Fruit fly (Drosophila melanogaster) whole organism, pupa: ENCODE results near the gene CG8563.

Source experiments
- CG10348 ChIP-seq: fragments of 200-800 bp; sonication (Bioruptor generic); IDR thresholded peaks from 2 replicates; pipeline ENCODE4 v1.3.6; 2022; ENCODE audit warnings: missing biosample characterization, missing genetic modification characterization
- CG12605 ChIP-seq: fragments of 200-800 bp; sonication (Bioruptor generic); IDR thresholded peaks from 2 replicates; pipeline ENCODE4 v1.3.6; 2022; ENCODE audit warnings: missing biosample characterization, missing genetic modification characterization
- CG13204 ChIP-seq: fragments of 200-800 bp; sonication (Bioruptor generic); optimal IDR thresholded peaks from 2 replicates; lab custom pipeline; 2018; ENCODE audit warnings: missing biosample characterization, mild to moderate bottlenecking, missing genetic modification characterization, moderate library complexity
- CG14655 ChIP-seq: fragments of 200-800 bp; sonication (Bioruptor generic); optimal IDR thresholded peaks from 3 replicates; lab custom pipeline; 2017; ENCODE audit warnings: mild to moderate bottlenecking, missing biosample characterization, missing genetic modification reagents, missing genetic modification characterization
- CG15710 ChIP-seq: fragments of 200-800 bp; sonication (Bioruptor generic); optimal IDR thresholded peaks from 2 replicates; lab custom pipeline; 2018; ENCODE audit warnings: missing biosample characterization, mild to moderate bottlenecking, missing genetic modification characterization, moderate library complexity
- CG17806 ChIP-seq: fragments of 200-800 bp; sonication (Bioruptor generic); optimal IDR thresholded peaks from 2 replicates; lab custom pipeline; 2018; ENCODE audit warnings: missing biosample characterization, mild to moderate bottlenecking, missing genetic modification characterization, moderate library complexity
- CG32121 ChIP-seq: fragments of 200-800 bp; sonication (Bioruptor generic); IDR thresholded peaks from 2 replicates; pipeline ENCODE4 v1.3.6; 2022; ENCODE audit warnings: missing biosample characterization, missing genetic modification characterization
- CG34367 ChIP-seq: fragments of 200-800 bp; sonication (Bioruptor generic); optimal IDR thresholded peaks from 2 replicates; lab custom pipeline; 2018; ENCODE audit warnings: missing biosample characterization, mild to moderate bottlenecking, missing genetic modification characterization
- CG4496 ChIP-seq: fragments of 200-800 bp; sonication (Bioruptor generic); IDR thresholded peaks from 3 replicates; pipeline ENCODE4 v1.3.6; 2022; ENCODE audit warnings: missing biosample characterization, missing genetic modification characterization
- CG8159 ChIP-seq: fragments of 200-800 bp; sonication (Bioruptor generic); optimal IDR thresholded peaks from 3 replicates; lab custom pipeline; 2018; ENCODE audit warnings: missing biosample characterization, mild to moderate bottlenecking, missing genetic modification characterization, moderate library complexity
- CG8301 ChIP-seq: fragments of 200-800 bp; sonication (Bioruptor generic); optimal IDR thresholded peaks from 2 replicates; lab custom pipeline; 2018; ENCODE audit warnings: missing biosample characterization, mild to moderate bottlenecking, missing genetic modification characterization
- CG9948 ChIP-seq: fragments of 200-800 bp; sonication (Bioruptor generic); optimal IDR thresholded peaks from 2 replicates; lab custom pipeline; 2018; ENCODE audit warnings: missing biosample characterization, mild to moderate bottlenecking, missing genetic modification characterization, moderate library complexity
- D1 ChIP-seq: fragments of 200-800 bp; sonication (Bioruptor generic); optimal IDR thresholded peaks from 2 replicates; lab custom pipeline; 2018; ENCODE audit warnings: missing biosample characterization, mild to moderate bottlenecking, missing genetic modification characterization, moderate library complexity
- EcR ChIP-seq: fragments of 200-800 bp; sonication (Bioruptor generic); optimal IDR thresholded peaks from 3 replicates; lab custom pipeline; 2019; ENCODE audit warnings: missing biosample characterization, missing genetic modification characterization, mild to moderate bottlenecking, moderate library complexity, missing genetic modification reagents
- Ets98B ChIP-seq: fragments of 200-800 bp; sonication (Bioruptor generic); IDR thresholded peaks from 2 replicates; pipeline ENCODE4 v1.3.6; 2022; ENCODE audit warnings: missing biosample characterization, missing genetic modification characterization
- Pif1A ChIP-seq: fragments of 200-800 bp; sonication (Bioruptor generic); optimal IDR thresholded peaks from 3 replicates; lab custom pipeline; 2016; ENCODE audit warnings: missing biosample characterization, missing genetic modification characterization
- Pif1B ChIP-seq: fragments of 200-800 bp; sonication (Bioruptor generic); optimal IDR thresholded peaks from 3 replicates; lab custom pipeline; 2016; ENCODE audit warnings: missing biosample characterization, missing genetic modification characterization
- Snoo ChIP-seq: fragments of 200-800 bp; sonication (Bioruptor generic); optimal IDR thresholded peaks from 3 replicates; lab custom pipeline; 2017; ENCODE audit warnings: missing biosample characterization, mild to moderate bottlenecking, missing genetic modification characterization, inconsistent platforms
- fd96Ca ChIP-seq: fragments of 200-800 bp; sonication (Bioruptor generic); IDR thresholded peaks from 3 replicates; pipeline ENCODE4 v1.3.6; 2022; ENCODE audit warnings: missing biosample characterization, missing genetic modification characterization
- gl ChIP-seq: fragments of 200-800 bp; sonication (Bioruptor generic); optimal IDR thresholded peaks from 2 replicates; lab custom pipeline; 2018; ENCODE audit warnings: missing biosample characterization, mild to moderate bottlenecking, missing genetic modification characterization
- rn ChIP-seq: fragments of 200-800 bp; sonication (Bioruptor generic); IDR thresholded peaks from 2 replicates; pipeline ENCODE4 v1.3.6; 2022; ENCODE audit warnings: missing biosample characterization, missing genetic modification characterization

Gene CG8563

DNA sequence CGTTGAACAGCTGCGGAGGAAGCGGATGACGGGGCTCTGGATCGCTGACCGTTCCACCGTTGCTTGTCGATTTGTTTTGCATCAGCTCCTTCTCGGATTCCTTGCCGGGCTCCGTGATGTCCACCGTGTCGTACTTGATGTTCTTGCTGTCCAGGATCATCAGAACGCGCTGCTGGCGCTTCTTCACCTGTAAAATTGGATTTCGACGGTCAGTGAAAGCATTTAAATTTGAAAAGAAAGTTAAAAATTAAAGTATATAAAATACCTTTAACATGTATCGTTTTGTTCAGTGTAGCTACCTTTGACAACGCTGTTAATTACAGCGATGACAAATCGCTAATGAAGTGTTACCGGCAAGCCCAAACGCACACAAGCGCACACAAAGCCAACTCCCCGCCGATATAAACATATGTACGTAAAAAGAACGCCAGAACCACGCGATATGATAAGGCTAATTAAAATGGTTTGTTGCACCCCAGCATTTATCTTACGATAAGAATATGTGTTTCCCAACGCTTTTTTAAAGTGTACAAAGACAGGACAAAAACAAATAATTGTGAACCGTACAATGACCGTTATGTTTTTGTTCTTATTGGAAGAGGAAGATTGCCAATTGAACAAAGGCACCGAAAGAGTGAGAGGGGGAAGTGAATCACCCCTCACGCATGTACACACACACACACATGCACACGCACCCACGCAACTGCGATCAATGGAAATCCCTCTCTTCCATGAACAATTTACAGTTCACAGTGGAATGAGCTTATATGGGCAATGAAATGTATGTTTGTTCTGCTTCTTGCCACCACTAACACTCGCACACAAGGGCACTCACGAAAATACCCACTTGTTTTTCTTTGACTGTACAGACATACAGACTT lies 22.5 kb upstream of the CG8563 start:
- TF ChIP-seq Pif1B (peak; percentile 18), CG14655 (GFP tag; lab: Kevin White, UChicago) (no peak), Pif1A (GFP tag; lab: Kevin White, UChicago) (peak; percentile 18), EcR (GFP tag; lab: Kevin White, UChicago) (peak; percentile 93), Ets98B (no peak), CG8159 (tag; lab: Kevin White, UChicago) (peak; percentile 41), Snoo (peak; percentile 16), CG4496 (GFP tag; lab: Robert Waterston, UW) (peak; percentile 60; the same call in 2 of the 3 replicates), CG8301 (tag; lab: Kevin White, UChicago) (peak; percentile 33), CG32121 (GFP tag; lab: Robert Waterston, UW) (peak; percentile 43; the same call in 1 of the 2 replicates)

DNA sequence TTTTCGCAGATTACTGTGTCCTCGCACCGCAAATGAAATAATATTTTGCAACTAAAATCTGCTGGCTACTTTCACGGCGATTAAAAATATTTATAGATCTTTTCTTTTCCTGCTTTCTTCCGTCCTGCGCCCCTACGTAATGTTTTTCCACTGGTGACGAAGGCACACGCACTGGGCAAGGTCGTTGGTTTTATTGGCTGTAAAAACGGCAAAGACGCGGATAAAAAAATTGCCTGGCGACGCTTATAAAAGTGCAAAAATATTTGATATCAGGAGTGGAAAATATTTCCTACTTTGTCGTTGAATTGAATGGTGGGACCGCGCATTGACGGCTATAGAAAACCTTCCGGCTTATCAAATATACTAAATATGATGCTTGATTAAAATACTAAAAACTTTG lies 21.6 kb upstream of the CG8563 start, which contains the start of gene Sh3beta:
Gene Sh3beta, minus strand, starts transcription at position 327 of the 400 bp plus-strand sequence.
- TF ChIP-seq fd96Ca (GFP tag; lab: Robert Waterston, UW) (no peak), CG8159 (tag; lab: Kevin White, UChicago) (no peak), CG34367 (tag; lab: Kevin White, UChicago) (no peak), CG4496 (GFP tag; lab: Robert Waterston, UW) (no peak), D1 (tag; lab: Kevin White, UChicago) (no peak), CG12605 (GFP tag; lab: Robert Waterston, UW) (no peak), CG17806 (tag; lab: Kevin White, UChicago) (no peak), CG13204 (GFP tag; lab: Kevin White, UChicago) (no peak), CG8301 (tag; lab: Kevin White, UChicago) (no peak), CG14655 (GFP tag; lab: Kevin White, UChicago) (no peak), rn (GFP tag; lab: Robert Waterston, UW) (no peak)

DNA sequence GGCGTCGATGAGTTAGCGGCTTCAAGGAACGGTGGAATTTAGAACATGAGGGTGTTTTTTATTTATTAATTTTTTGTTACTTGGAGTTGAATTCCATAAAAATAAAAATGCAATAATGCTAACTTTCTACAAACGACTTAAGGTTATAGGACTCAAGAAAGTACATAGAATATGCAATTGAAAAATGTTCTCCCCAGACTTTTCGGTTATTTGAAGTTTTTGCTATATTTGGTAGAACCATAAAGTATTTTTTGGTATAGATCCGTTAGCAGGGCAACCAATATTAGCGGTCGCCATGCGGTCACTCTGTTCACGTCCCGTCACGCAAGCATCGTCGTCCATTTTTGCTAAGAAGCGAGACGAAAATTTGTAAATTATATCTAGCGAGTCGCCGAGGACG lies 21.0 kb upstream of the CG8563 start, which contains the start of gene akirin:
Gene akirin, plus strand, starts transcription at position 301 of the 400 bp plus-strand sequence.
- no peak for TF ChIP-seq rn (GFP tag; lab: Robert Waterston, UW)
- no peak for TF ChIP-seq Ets98B
- no peak for TF ChIP-seq CG4496 (GFP tag; lab: Robert Waterston, UW)
- no peak for TF ChIP-seq CG13204 (GFP tag; lab: Kevin White, UChicago)
- TF ChIP-seq CG8159 (tag; lab: Kevin White, UChicago) = no peak
- no peak for TF ChIP-seq EcR (GFP tag; lab: Kevin White, UChicago)
- no peak for TF ChIP-seq Pif1B
- no peak for TF ChIP-seq fd96Ca (GFP tag; lab: Robert Waterston, UW)
- no peak for TF ChIP-seq CG9948 (tag; lab: Kevin White, UChicago)
- no peak for TF ChIP-seq CG14655 (GFP tag; lab: Kevin White, UChicago)
- no peak for TF ChIP-seq CG17806 (tag; lab: Kevin White, UChicago)
- TF ChIP-seq CG10348 (GFP tag; lab: Robert Waterston, UW) = no peak
- no peak for TF ChIP-seq gl (tag; lab: Kevin White, UChicago)
- no peak for TF ChIP-seq CG32121 (GFP tag; lab: Robert Waterston, UW)
- no peak for TF ChIP-seq CG8301 (tag; lab: Kevin White, UChicago)
- TF ChIP-seq D1 (tag; lab: Kevin White, UChicago) = no peak
- no peak for TF ChIP-seq CG34367 (tag; lab: Kevin White, UChicago)
- no peak for TF ChIP-seq CG12605 (GFP tag; lab: Robert Waterston, UW)
- TF ChIP-seq Snoo = no peak
- no peak for TF ChIP-seq CG15710

DNA sequence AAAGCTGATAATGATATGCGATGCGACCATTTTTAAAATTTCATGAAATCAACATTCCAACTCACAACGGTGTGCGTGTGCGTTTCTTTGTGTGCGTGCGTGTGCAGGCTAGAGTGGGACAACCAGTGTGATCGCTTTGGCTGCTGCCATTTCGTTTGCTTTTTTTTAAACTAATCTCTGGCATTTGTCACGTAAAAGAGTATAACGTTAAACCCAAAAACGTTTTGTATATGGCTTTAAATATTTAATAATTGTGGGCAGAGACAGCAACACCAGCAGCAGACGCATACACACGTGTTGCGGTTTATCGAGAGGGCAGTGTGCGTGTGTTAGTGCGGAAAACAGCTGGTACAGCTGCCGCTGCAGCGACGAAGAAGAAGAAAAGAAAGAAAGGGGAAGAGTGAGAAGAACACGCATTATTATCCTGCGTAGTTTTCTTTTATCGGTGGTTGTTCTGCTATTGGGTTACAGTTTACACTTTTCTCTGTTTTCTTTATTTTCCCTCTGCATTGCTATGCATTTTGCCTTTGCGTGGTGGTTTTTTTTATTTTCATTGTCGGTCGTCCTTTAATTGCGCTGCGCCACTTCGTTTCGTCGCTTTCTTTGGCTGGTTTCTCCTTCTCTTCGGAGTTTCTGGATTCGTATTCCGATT lies 20.2 kb upstream of the CG8563 start:
- TF ChIP-seq EcR (GFP tag; lab: Kevin White, UChicago) (peak; percentile 33), CG4496 (GFP tag; lab: Robert Waterston, UW) (no peak), Snoo (no peak), CG8159 (tag; lab: Kevin White, UChicago) (no peak), Pif1B (peak; percentile 21), Pif1A (GFP tag; lab: Kevin White, UChicago) (peak; percentile 1), gl (tag; lab: Kevin White, UChicago) (no peak)

DNA sequence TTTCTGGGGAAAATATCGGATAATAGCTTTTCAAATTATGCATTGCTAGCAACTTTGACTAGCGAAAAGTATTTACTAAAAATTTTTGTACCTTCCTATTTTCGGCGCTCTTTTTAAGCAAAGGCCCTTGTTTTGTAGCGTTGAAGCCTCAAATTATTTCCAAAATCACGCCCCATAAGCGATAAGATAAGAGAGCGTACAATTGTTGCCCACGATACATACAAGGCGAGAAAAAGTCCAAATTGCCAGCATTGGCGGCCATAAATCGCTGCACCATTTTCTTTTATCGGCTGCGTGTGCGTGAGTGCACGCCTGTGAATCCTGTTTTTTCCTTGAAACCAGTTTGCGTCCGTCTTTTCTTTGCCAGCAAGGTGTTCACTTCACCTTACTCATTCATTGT lies 19.3 kb upstream of the CG8563 start:
- TF ChIP-seq CG4496 (GFP tag; lab: Robert Waterston, UW) = 0 out of 3 replicates have a peak, but pooled peaks have one; percentile 25
- no peak for TF ChIP-seq CG8301 (tag; lab: Kevin White, UChicago)

DNA sequence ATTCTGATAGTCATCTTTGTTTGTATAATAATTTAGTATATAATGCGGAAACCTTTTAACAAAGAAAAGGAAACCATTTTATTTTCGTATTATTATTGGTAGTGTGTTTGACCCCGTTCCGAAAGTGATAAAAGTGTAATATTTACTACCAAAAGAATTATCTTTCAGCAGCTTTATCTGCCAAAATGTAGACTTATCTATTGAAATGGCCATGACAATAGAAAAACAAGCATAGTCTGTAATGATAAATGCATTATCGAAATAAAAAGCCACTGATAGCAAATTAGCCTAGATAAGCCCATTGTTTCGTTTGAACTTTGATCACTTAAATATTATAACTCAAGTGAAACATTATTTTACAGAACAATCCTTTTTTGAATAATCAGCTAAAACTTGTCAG lies 14.4 kb upstream of the CG8563 start:
- TF ChIP-seq gl (tag; lab: Kevin White, UChicago) = no peak
- TF ChIP-seq CG4496 (GFP tag; lab: Robert Waterston, UW) = no peak
- TF ChIP-seq CG12605 (GFP tag; lab: Robert Waterston, UW) = no peak
- no peak for TF ChIP-seq Snoo
- no peak for TF ChIP-seq Ets98B
- TF ChIP-seq CG14655 (GFP tag; lab: Kevin White, UChicago) = no peak
- TF ChIP-seq EcR (GFP tag; lab: Kevin White, UChicago) = no peak
- no peak for TF ChIP-seq Pif1B
- no peak for TF ChIP-seq CG15710
- no peak for TF ChIP-seq Pif1A (GFP tag; lab: Kevin White, UChicago)
- no peak for TF ChIP-seq rn (GFP tag; lab: Robert Waterston, UW)
- TF ChIP-seq CG8301 (tag; lab: Kevin White, UChicago) = no peak
